Fruit fly (Drosophila melanogaster) whole organism, embryonic: ENCODE data around the gene mRpL15.

Experiments
- Bdp1 ChIP-seq: fragments of 200-800 bp; sonication (Bioruptor generic); optimal IDR thresholded peaks from 3 replicates; lab custom pipeline; 2016; ENCODE audit warnings: missing biosample characterization, missing genetic modification characterization
- CG10147 ChIP-seq: fragments of 200-800 bp; sonication (Bioruptor generic); optimal IDR thresholded peaks from 2 replicates; lab custom pipeline; 2019; ENCODE audit warnings: missing biosample characterization, mild to moderate bottlenecking, missing genetic modification characterization, moderate library complexity
- CG1024 ChIP-seq: fragments of 200-800 bp; sonication (Bioruptor generic); IDR thresholded peaks from 2 replicates; pipeline ENCODE4 v1.3.6; 2022; ENCODE audit warnings: missing biosample characterization, missing genetic modification characterization
- CG10565 ChIP-seq: fragments of 200-800 bp; sonication (Bioruptor generic); optimal IDR thresholded peaks from 3 replicates; lab custom pipeline; 2016; ENCODE audit warnings: missing biosample characterization, mild to moderate bottlenecking, missing genetic modification characterization
- CG11085 ChIP-seq: fragments of 200-800 bp; sonication (Bioruptor generic); IDR thresholded peaks from 2 replicates; pipeline ENCODE4 v1.3.6; 2022; ENCODE audit warnings: missing biosample characterization, missing genetic modification characterization
- CG12236 ChIP-seq: fragments of 200-800 bp; sonication (Bioruptor generic); optimal IDR thresholded peaks from 2 replicates; lab custom pipeline; 2016; ENCODE audit warnings: missing biosample characterization, missing genetic modification characterization
- CG13296 ChIP-seq: fragments of 200-800 bp; sonication (Bioruptor generic); optimal IDR thresholded peaks from 3 replicates; lab custom pipeline; 2018; ENCODE audit warnings: missing biosample characterization, mild to moderate bottlenecking, missing genetic modification characterization
- CG13424 ChIP-seq: fragments of 200-800 bp; sonication (Bioruptor generic); optimal IDR thresholded peaks from 2 replicates; lab custom pipeline; 2019; ENCODE audit warnings: missing biosample characterization, mild to moderate bottlenecking, missing genetic modification characterization, moderate library complexity
- CG14860 ChIP-seq: fragments of 200-800 bp; sonication (Bioruptor generic); IDR thresholded peaks from 3 replicates; pipeline ENCODE4 v1.3.6; 2022; ENCODE audit warnings: missing biosample characterization, missing genetic modification characterization; ENCODE audit not compliant: partially characterized antibody
- CG17361 ChIP-seq: fragments of 200-800 bp; sonication (Bioruptor generic); IDR thresholded peaks from 3 replicates; pipeline ENCODE4 v1.3.6; 2022; ENCODE audit warnings: missing biosample characterization, missing genetic modification characterization
- CG2120 ChIP-seq: fragments of 200-800 bp; sonication (Bioruptor generic); optimal IDR thresholded peaks from 3 replicates; lab custom pipeline; 2016; ENCODE audit warnings: missing biosample characterization, missing genetic modification characterization
- CG2202 ChIP-seq: fragments of 200-800 bp; sonication (Bioruptor generic); optimal IDR thresholded peaks from 2 replicates; lab custom pipeline; 2018; ENCODE audit warnings: missing biosample characterization, mild to moderate bottlenecking, missing genetic modification characterization
- CG3163 ChIP-seq: fragments of 200-800 bp; sonication (Bioruptor generic); optimal IDR thresholded peaks from 3 replicates; lab custom pipeline; 2016; ENCODE audit warnings: missing biosample characterization, missing genetic modification characterization
- CG3281 ChIP-seq: fragments of 200-800 bp; sonication (Bioruptor generic); optimal IDR thresholded peaks from 3 replicates; lab custom pipeline; 2017; ENCODE audit warnings: missing biosample characterization, mild to moderate bottlenecking, missing genetic modification characterization
- CG33557 ChIP-seq: fragments of 200-800 bp; sonication (Bioruptor generic); optimal IDR thresholded peaks from 2 replicates; lab custom pipeline; 2019; ENCODE audit warnings: missing biosample characterization, mild to moderate bottlenecking, missing genetic modification characterization, moderate library complexity
- CG3995 ChIP-seq: fragments of 200-800 bp; sonication (Bioruptor generic); optimal IDR thresholded peaks from 3 replicates; lab custom pipeline; 2016; ENCODE audit warnings: missing biosample characterization, missing genetic modification characterization
- CG5953 ChIP-seq: fragments of 200-800 bp; sonication (Bioruptor generic); IDR thresholded peaks from 2 replicates; pipeline ENCODE4 v1.3.6; 2022; ENCODE audit warnings: missing biosample characterization, missing genetic modification characterization
- CG6813 ChIP-seq: fragments of 200-800 bp; sonication (Bioruptor generic); optimal IDR thresholded peaks from 2 replicates; lab custom pipeline; 2017; ENCODE audit warnings: missing biosample characterization, missing genetic modification characterization, mild to moderate bottlenecking, moderate library complexity, missing genetic modification reagents
- CG8924 ChIP-seq: fragments of 200-800 bp; optimal IDR thresholded peaks from 3 replicates; lab custom pipeline; 2019; ENCODE audit warnings: missing biosample characterization, mild to moderate bottlenecking, missing genetic modification characterization, moderate library complexity
- CTCF ChIP-seq: fragments of 200-800 bp; sonication (Bioruptor generic); optimal IDR thresholded peaks from 2 replicates; lab custom pipeline; 2017; ENCODE audit warnings: missing biosample characterization, mild to moderate bottlenecking, missing genetic modification characterization, moderate library complexity
- CoRest ChIP-seq: fragments of 200-800 bp; sonication (Bioruptor generic); optimal IDR thresholded peaks from 3 replicates; lab custom pipeline; 2018; ENCODE audit warnings: missing biosample characterization, mild to moderate bottlenecking, missing genetic modification characterization, moderate library complexity
- Dip2 ChIP-seq: fragments of 200-800 bp; sonication (Bioruptor generic); IDR thresholded peaks from 2 replicates; pipeline ENCODE4 v1.3.6; 2022; ENCODE audit warnings: missing biosample characterization, missing genetic modification characterization
- Drgx ChIP-seq: fragments of 200-800 bp; sonication (Bioruptor generic); IDR thresholded peaks from 2 replicates; pipeline ENCODE4 v1.3.6; 2022; ENCODE audit warnings: missing biosample characterization, missing genetic modification characterization
- E2f2 ChIP-seq: fragments of 200-800 bp; sonication (Bioruptor generic); IDR thresholded peaks from 2 replicates; pipeline ENCODE4 v1.3.6; 2022; ENCODE audit warnings: missing biosample characterization, missing genetic modification characterization
- Ets65A ChIP-seq: fragments of 200-800 bp; sonication (Bioruptor generic); peaks from one replicate; lab custom pipeline; 2016; ENCODE audit warnings: missing biosample characterization, missing genetic modification characterization
- H2.0 ChIP-seq: fragments of 200-800 bp; sonication (Bioruptor generic); IDR thresholded peaks from 2 replicates; pipeline ENCODE4 v1.3.6; 2022; ENCODE audit warnings: missing biosample characterization, missing genetic modification characterization
- Mes4 ChIP-seq: fragments of 200-800 bp; sonication (Bioruptor generic); optimal IDR thresholded peaks from 2 replicates; lab custom pipeline; 2016; ENCODE audit warnings: missing biosample characterization, missing genetic modification characterization
- PHDP ChIP-seq: fragments of 200-800 bp; sonication (Bioruptor generic); optimal IDR thresholded peaks from 3 replicates; lab custom pipeline; 2018; ENCODE audit warnings: missing biosample characterization, mild to moderate bottlenecking, missing genetic modification characterization, moderate library complexity
- Poxn ChIP-seq: fragments of 200-800 bp; sonication (Bioruptor generic); IDR thresholded peaks from 2 replicates; pipeline ENCODE4 v1.3.6; 2022; ENCODE audit warnings: missing biosample characterization, missing genetic modification characterization
- Sox102F ChIP-seq: fragments of 200-800 bp; sonication (Bioruptor generic); optimal IDR thresholded peaks from 2 replicates; lab custom pipeline; 2018; ENCODE audit warnings: missing biosample characterization, mild to moderate bottlenecking, missing genetic modification characterization, moderate library complexity
- Spps ChIP-seq: fragments of 200-800 bp; sonication (Bioruptor generic); optimal IDR thresholded peaks from 2 replicates; lab custom pipeline; 2018; ENCODE audit warnings: missing biosample characterization, mild to moderate bottlenecking, missing genetic modification characterization
- TFAM ChIP-seq: fragments of 200-800 bp; sonication (Bioruptor generic); optimal IDR thresholded peaks from 2 replicates; lab custom pipeline; 2017; ENCODE audit warnings: missing biosample characterization, missing genetic modification characterization, inconsistent platforms
- YL-1 ChIP-seq: fragments of 200-800 bp; sonication (Bioruptor generic); optimal IDR thresholded peaks from 3 replicates; lab custom pipeline; 2017; ENCODE audit warnings: missing biosample characterization, mild to moderate bottlenecking, missing genetic modification characterization
- ato ChIP-seq: fragments of 200-800 bp; sonication (Bioruptor generic); IDR thresholded peaks from 2 replicates; pipeline ENCODE4 v1.3.6; 2022; ENCODE audit warnings: missing biosample characterization, missing genetic modification characterization; ENCODE audit not compliant: partially characterized antibody
- az2 ChIP-seq: fragments of 200-800 bp; sonication (Bioruptor generic); optimal IDR thresholded peaks from 3 replicates; lab custom pipeline; 2016; ENCODE audit warnings: missing biosample characterization, missing genetic modification characterization
- bab2 ChIP-seq: fragments of 200-800 bp; sonication (Bioruptor generic); optimal IDR thresholded peaks from 2 replicates; lab custom pipeline; 2016; ENCODE audit warnings: missing biosample characterization, missing genetic modification characterization
- dimm ChIP-seq: fragments of 200-800 bp; sonication (Bioruptor generic); IDR thresholded peaks from 2 replicates; pipeline ENCODE4 v1.3.6; 2022; ENCODE audit warnings: missing biosample characterization, missing genetic modification characterization
- en ChIP-seq: fragments of 200-800 bp; sonication (Bioruptor generic); optimal IDR thresholded peaks from 2 replicates; lab custom pipeline; 2016; ENCODE audit warnings: missing biosample characterization, missing genetic modification characterization
- ftz-f1 ChIP-seq: fragments of 200-800 bp; sonication (Bioruptor generic); optimal IDR thresholded peaks from 2 replicates; lab custom pipeline; 2016; ENCODE audit warnings: missing biosample characterization, missing genetic modification characterization
- gcm ChIP-seq: fragments of 200-800 bp; sonication (Bioruptor generic); optimal IDR thresholded peaks from 2 replicates; lab custom pipeline; 2019; ENCODE audit warnings: missing biosample characterization, mild to moderate bottlenecking, missing genetic modification characterization, moderate library complexity
- gfzf ChIP-seq: fragments of 200-800 bp; sonication (Bioruptor generic); optimal IDR thresholded peaks from 2 replicates; lab custom pipeline; 2016; ENCODE audit warnings: missing biosample characterization, mild to moderate bottlenecking, missing genetic modification characterization, moderate library complexity
- inv ChIP-seq: fragments of 200-800 bp; sonication (Bioruptor generic); IDR thresholded peaks from 2 replicates; pipeline ENCODE4 v1.3.6; 2022; ENCODE audit warnings: missing biosample characterization, missing genetic modification characterization; ENCODE audit not compliant: partially characterized antibody
- lab ChIP-seq: fragments of 200-800 bp; sonication (Bioruptor generic); optimal IDR thresholded peaks from 3 replicates; lab custom pipeline; 2017; ENCODE audit warnings: missing biosample characterization, missing genetic modification characterization, mild to moderate bottlenecking, moderate library complexity, missing genetic modification reagents
- org-1 ChIP-seq: fragments of 200-800 bp; sonication (Bioruptor generic); optimal IDR thresholded peaks from 2 replicates; lab custom pipeline; 2017; ENCODE audit warnings: missing biosample characterization, missing genetic modification characterization
- peb ChIP-seq: fragments of 200-800 bp; sonication (Bioruptor generic); IDR thresholded peaks from 2 replicates; pipeline ENCODE4 v1.3.6; 2022; ENCODE audit warnings: missing biosample characterization, missing genetic modification characterization
- phol ChIP-seq: fragments of 200-800 bp; sonication (Bioruptor generic); optimal IDR thresholded peaks from 3 replicates; lab custom pipeline; 2018; ENCODE audit warnings: missing biosample characterization, mild to moderate bottlenecking, missing genetic modification characterization, moderate library complexity
- pzg ChIP-seq: fragments of 200-800 bp; sonication (Bioruptor generic); optimal IDR thresholded peaks from 3 replicates; lab custom pipeline; 2018; ENCODE audit warnings: missing biosample characterization, mild to moderate bottlenecking, missing genetic modification characterization, moderate library complexity
- shn ChIP-seq: fragments of 200-800 bp; sonication (Bioruptor generic); optimal IDR thresholded peaks from 3 replicates; lab custom pipeline; 2016; ENCODE audit warnings: missing biosample characterization, missing genetic modification characterization
- tll ChIP-seq, 2 experiments: fragments of 200-800 bp in 1 of 2; fragments of >200 bp in 1 of 2; sonication (Bioruptor generic) in 1 of 2; optimal IDR thresholded peaks; 2 replicates each; lab custom pipeline; 2017 to 2019; ENCODE audit warnings: missing biosample characterization in 2 of 2, missing genetic modification characterization in 2 of 2, mild to moderate bottlenecking in 1 of 2, moderate library complexity in 1 of 2
- wdn ChIP-seq: fragments of 200-800 bp; sonication (Bioruptor generic); IDR thresholded peaks from 2 replicates; pipeline ENCODE4 v1.3.6; 2022; ENCODE audit warnings: missing biosample characterization, missing genetic modification characterization
- wor ChIP-seq: fragments of 200-800 bp; sonication (Bioruptor generic); IDR thresholded peaks from 2 replicates; pipeline ENCODE4 v1.3.6; 2022; ENCODE audit warnings: missing biosample characterization, missing genetic modification characterization
- zen ChIP-seq: fragments of 200-800 bp; sonication (Bioruptor generic); optimal IDR thresholded peaks from 3 replicates; lab custom pipeline; 2018; ENCODE audit warnings: missing biosample characterization, mild to moderate bottlenecking, missing genetic modification characterization, moderate library complexity

The mRpL15 gene

DNA sequence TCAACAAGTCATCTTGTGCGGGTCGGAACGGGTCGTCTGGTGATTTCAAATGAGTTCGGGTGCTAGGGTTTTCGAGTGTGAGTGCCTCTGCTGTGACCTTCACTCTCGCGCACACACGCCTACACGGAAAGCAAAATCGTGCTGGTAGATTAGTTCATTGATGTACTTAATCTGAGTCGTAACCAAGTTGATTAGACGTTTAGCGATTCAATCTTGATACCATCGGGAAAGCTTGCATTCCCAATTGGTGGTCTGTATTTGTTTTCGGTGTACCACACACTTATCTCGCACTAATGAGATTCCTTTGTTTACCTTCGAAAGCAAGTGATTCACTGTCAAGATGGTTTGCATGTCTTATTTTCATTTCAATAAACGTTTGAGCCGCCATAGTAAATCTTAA, 47.0 kb downstream of the mRpL15 start (continued):
- no peak for TF ChIP-seq CG5953 (GFP tag; lab: Robert Waterston, UW)
- peak; percentile 29 for TF ChIP-seq bab2 (GFP tag; lab: Kevin White, UChicago)
- no peak for TF ChIP-seq pzg (GFP tag; lab: Kevin White, UChicago)
- peak; percentile 22; the same call in 1 of the 2 replicates for TF ChIP-seq E2f2 (GFP tag; lab: Robert Waterston, UW)
- peak; percentile 79 for TF ChIP-seq ftz-f1 (GFP tag; lab: Kevin White, UChicago)
- peak; percentile 41 for TF ChIP-seq gcm
- no peak; the same call in 1 of the 2 replicates for TF ChIP-seq Drgx (GFP tag; lab: Robert Waterston, UW)
- peak; percentile 50 for TF ChIP-seq H2.0
- TF ChIP-seq CG3281 (GFP tag; lab: Kevin White, UChicago): peak; percentile 22
- peak; percentile 3; the same call in 1 of the 2 replicates for TF ChIP-seq CG1024 (GFP tag; lab: Robert Waterston, UW)
- no peak for TF ChIP-seq CG2202 (tag; lab: Kevin White, UChicago)
- no peak for TF ChIP-seq en (GFP tag; lab: Kevin White, UChicago)
- no peak for TF ChIP-seq peb (GFP tag; lab: Robert Waterston, UW)
- TF ChIP-seq Bdp1: no peak
- TF ChIP-seq Mes4 (GFP tag; lab: Kevin White, UChicago): no peak
- TF ChIP-seq CG8924 (tag; lab: Kevin White, UChicago): no peak
- no peak for TF ChIP-seq zen (tag; lab: Kevin White, UChicago)
- no peak for TF ChIP-seq wor (GFP tag; lab: Robert Waterston, UW)
- peak; percentile 28 for TF ChIP-seq Sox102F (GFP tag; lab: Kevin White, UChicago)
- TF ChIP-seq CG10147: no peak
- TF ChIP-seq PHDP (tag; lab: Kevin White, UChicago): peak; percentile 47
- no peak for TF ChIP-seq ato (GFP tag; lab: Robert Waterston, UW)
- TF ChIP-seq lab (GFP tag; lab: Kevin White, UChicago): peak; percentile 67
- TF ChIP-seq wdn (GFP tag; lab: Robert Waterston, UW): peak; percentile 54; the same call in 1 of the 2 replicates
- no peak for TF ChIP-seq CG14860 (GFP tag; lab: Robert Waterston, UW)
- peak; percentile 32 for TF ChIP-seq shn (GFP tag; lab: Kevin White, UChicago)
- peak; percentile 16 for TF ChIP-seq CG12236 (GFP tag; lab: Kevin White, UChicago)
- TF ChIP-seq CTCF: no peak
- TF ChIP-seq CG11085 (GFP tag; lab: Robert Waterston, UW): no peak
- TF ChIP-seq Dip2: no peak
- TF ChIP-seq CG17361 (GFP tag; lab: Robert Waterston, UW): 0 out of 3 replicates have a peak, but pooled peaks have one; percentile 17
- TF ChIP-seq Ets65A (GFP tag; lab: Kevin White, UChicago): peak; percentile 85
- TF ChIP-seq CG13296 (GFP tag; lab: Kevin White, UChicago): peak; percentile 42
- TF ChIP-seq az2 (GFP tag; lab: Kevin White, UChicago): peak; percentile 24
- peak; percentile 10 for TF ChIP-seq CG6813
- TF ChIP-seq inv (GFP tag; lab: Robert Waterston, UW): no peak
- TF ChIP-seq CG3995: no peak
- TF ChIP-seq tll (GFP tag; optimal IDR thresholded peaks at IDR 0.05; lab: Kevin White, UChicago): no peak
- no peak for TF ChIP-seq Poxn
- TF ChIP-seq CG33557 (GFP tag; lab: Kevin White, UChicago): no peak
- no peak for TF ChIP-seq CG3163 (GFP tag; lab: Kevin White, UChicago)
- peak; percentile 36 for TF ChIP-seq org-1
- peak; percentile 29 for TF ChIP-seq CG13424
- no peak for TF ChIP-seq phol (tag; lab: Kevin White, UChicago)
- no peak for TF ChIP-seq CG10565 (GFP tag; lab: Kevin White, UChicago)
- no peak for TF ChIP-seq YL-1
- no peak for TF ChIP-seq TFAM
- TF ChIP-seq Spps (tag; lab: Kevin White, UChicago): no peak
- no peak; the same call in 1 of the 2 replicates for TF ChIP-seq dimm
- TF ChIP-seq CG2120: peak; percentile 76
- TF ChIP-seq CoRest (tag; lab: Kevin White, UChicago): peak; percentile 21
- no peak for TF ChIP-seq gfzf (GFP tag; lab: Kevin White, UChicago)
